Fruit fly (Drosophila melanogaster) whole organism, wandering third instar larva: Measurements from ENCODE around the gene CG14321.

Experiments used
- Abd-B ChIP-seq: fragments of >200 bp; optimal IDR thresholded peaks from 2 replicates; lab custom pipeline; 2017; ENCODE audit warnings: missing biosample characterization, missing genetic modification characterization
- CG32264 ChIP-seq: fragments of 200-800 bp; sonication (Bioruptor generic); optimal IDR thresholded peaks from 2 replicates; lab custom pipeline; 2016; ENCODE audit warnings: missing biosample characterization, missing genetic modification characterization
- CrebA ChIP-seq: fragments of 200-800 bp; sonication (Bioruptor generic); optimal IDR thresholded peaks from 2 replicates; lab custom pipeline; 2016; ENCODE audit warnings: missing biosample characterization, mild to moderate bottlenecking, missing genetic modification characterization, borderline replicate concordance
- Dfd ChIP-seq: fragments of >200 bp; optimal IDR thresholded peaks from 2 replicates; lab custom pipeline; 2017; ENCODE audit warnings: missing biosample characterization, missing genetic modification characterization
- Dif ChIP-seq: fragments of 200-275, 200-300 bp; sonication (Bioruptor generic); optimal IDR thresholded peaks from 2 replicates; lab custom pipeline; 2018; ENCODE audit warnings: missing biosample characterization, missing genetic modification characterization; ENCODE audit not compliant: partially characterized antibody
- GATAd ChIP-seq: sonication (Bioruptor generic); optimal IDR thresholded peaks from 2 replicates; lab custom pipeline; 2016; ENCODE audit warnings: missing biosample characterization, missing genetic modification characterization
- HLH106 ChIP-seq: fragments of 200-800 bp; optimal IDR thresholded peaks from 3 replicates; lab custom pipeline; 2019; ENCODE audit warnings: missing biosample characterization, mild to moderate bottlenecking, missing genetic modification characterization, moderate library complexity
- Hnf4 ChIP-seq: fragments of 200-800 bp; sonication (Bioruptor generic); optimal IDR thresholded peaks from 2 replicates; lab custom pipeline; 2016; ENCODE audit warnings: missing biosample characterization, mild to moderate bottlenecking, missing genetic modification characterization
- Hr83 ChIP-seq: fragments of 200-300 bp; sonication (Bioruptor generic); optimal IDR thresholded peaks from 2 replicates; lab custom pipeline; 2016; ENCODE audit warnings: missing biosample characterization, mild to moderate bottlenecking, missing genetic modification characterization, moderate library complexity; ENCODE audit not compliant: poor library complexity, severe bottlenecking
- Jra ChIP-seq: sonication (Bioruptor generic); optimal IDR thresholded peaks from 2 replicates; lab custom pipeline; 2016; ENCODE audit warnings: missing biosample characterization, missing genetic modification characterization
- Myc ChIP-seq: fragments of >200 bp; optimal IDR thresholded peaks from 2 replicates; lab custom pipeline; 2017
- N ChIP-seq: fragments of >200 bp; optimal IDR thresholded peaks from 2 replicates; lab custom pipeline; 2018; ENCODE audit warnings: missing biosample characterization, missing external identifiers, missing genetic modification characterization
- OdsH ChIP-seq: fragments of 200-800 bp; sonication (Bioruptor generic); optimal IDR thresholded peaks from 2 replicates; lab custom pipeline; 2016; ENCODE audit warnings: missing biosample characterization, mild to moderate bottlenecking, missing genetic modification characterization
- Sp1 ChIP-seq: fragments of 200-800 bp; sonication (Bioruptor generic); optimal IDR thresholded peaks from 3 replicates; lab custom pipeline; 2019; ENCODE audit warnings: missing biosample characterization, mild to moderate bottlenecking, missing genetic modification characterization, moderate library complexity
- Vsx2 ChIP-seq: fragments of 200-300, 225-300 bp; sonication (Bioruptor generic); optimal IDR thresholded peaks from 2 replicates; lab custom pipeline; 2018; ENCODE audit warnings: missing biosample characterization, missing genetic modification characterization; ENCODE audit not compliant: partially characterized antibody
- br ChIP-seq: fragments of 200-800 bp; sonication (Bioruptor generic); optimal IDR thresholded peaks from 2 replicates; lab custom pipeline; 2016; ENCODE audit warnings: missing biosample characterization, missing genetic modification characterization
- brk ChIP-seq: fragments of 200-800 bp; sonication (Bioruptor generic); optimal IDR thresholded peaks from 2 replicates; lab custom pipeline; 2016; ENCODE audit warnings: missing biosample characterization, mild to moderate bottlenecking, missing genetic modification characterization
- dl ChIP-seq, 2 experiments: fragments of 175-275, 200-275 bp in 1 of 2; fragments of 200-275 bp in 1 of 2; sonication (Bioruptor generic); optimal IDR thresholded peaks; lab custom pipeline; 2018; ENCODE audit warnings: mild to moderate bottlenecking in 2 of 2, missing biosample characterization in 2 of 2, missing genetic modification characterization in 2 of 2, moderate library complexity in 2 of 2; ENCODE audit not compliant: partially characterized antibody in 2 of 2, insufficient read depth in 1 of 2
- dmrt93B ChIP-seq: fragments of 200-800 bp; sonication (Bioruptor generic); optimal IDR thresholded peaks from 2 replicates; lab custom pipeline; 2018; ENCODE audit warnings: missing biosample characterization, mild to moderate bottlenecking, missing genetic modification characterization
- dsf ChIP-seq: sonication (Bioruptor generic); optimal IDR thresholded peaks from 2 replicates; lab custom pipeline; 2016; ENCODE audit warnings: missing biosample characterization, missing genetic modification characterization, borderline replicate concordance
- ey ChIP-seq: fragments of 200-800 bp; sonication (Bioruptor generic); optimal IDR thresholded peaks from 2 replicates; lab custom pipeline; 2016; ENCODE audit warnings: missing biosample characterization, missing genetic modification characterization
- foxo ChIP-seq, 2 experiments: fragments of 200-800 bp; sonication (Bioruptor generic); optimal IDR thresholded peaks; 2 replicates in 1 of 2; 3 replicates in 1 of 2; lab custom pipeline; 2016 to 2017; ENCODE audit warnings: missing biosample characterization in 2 of 2, missing genetic modification characterization in 2 of 2
- fru ChIP-seq: fragments of 200-800 bp; sonication (Bioruptor generic); optimal IDR thresholded peaks from 3 replicates; lab custom pipeline; 2016; ENCODE audit warnings: missing biosample characterization, mild to moderate bottlenecking, missing genetic modification characterization
- h ChIP-seq: fragments of 200-800 bp; sonication (Bioruptor generic); optimal IDR thresholded peaks from 3 replicates; lab custom pipeline; 2016; ENCODE audit warnings: missing biosample characterization, mild to moderate bottlenecking, missing genetic modification characterization
- jim ChIP-seq: fragments of 175-275, 200-325 bp; sonication (Bioruptor generic); optimal IDR thresholded peaks from 2 replicates; lab custom pipeline; 2016; ENCODE audit warnings: missing biosample characterization, mild to moderate bottlenecking, missing genetic modification characterization
- lola ChIP-seq: fragments of >200 bp; optimal IDR thresholded peaks from 2 replicates; lab custom pipeline; 2017; ENCODE audit warnings: missing biosample characterization, missing genetic modification characterization
- pan ChIP-seq: fragments of >200 bp; optimal IDR thresholded peaks from 2 replicates; lab custom pipeline; 2017
- psq ChIP-seq: fragments of 200-800 bp; sonication (Bioruptor generic); optimal IDR thresholded peaks from 3 replicates; lab custom pipeline; 2017; ENCODE audit warnings: missing biosample characterization, mild to moderate bottlenecking, missing genetic modification characterization, moderate library complexity
- rgr ChIP-seq: fragments of 200-800 bp; sonication (Bioruptor generic); optimal IDR thresholded peaks from 3 replicates; lab custom pipeline; 2016; ENCODE audit warnings: missing biosample characterization, mild to moderate bottlenecking, missing genetic modification characterization
- sage ChIP-seq: fragments of 200-800 bp; sonication (Bioruptor generic); optimal IDR thresholded peaks from 2 replicates; lab custom pipeline; 2016; ENCODE audit warnings: missing biosample characterization, mild to moderate bottlenecking, missing genetic modification characterization
- sv ChIP-seq: fragments of 200-800 bp; sonication (Bioruptor generic); optimal IDR thresholded peaks from 3 replicates; lab custom pipeline; 2016; ENCODE audit warnings: missing biosample characterization, missing genetic modification characterization
- tai ChIP-seq: sonication (Bioruptor generic); optimal IDR thresholded peaks from 2 replicates; lab custom pipeline; 2016; ENCODE audit warnings: missing biosample characterization, missing genetic modification characterization
- usp ChIP-seq: fragments of >200 bp; optimal IDR thresholded peaks from 2 replicates; lab custom pipeline; 2017; ENCODE audit warnings: missing biosample characterization, missing genetic modification characterization
- woc ChIP-seq: sonication (Bioruptor generic); optimal IDR thresholded peaks from 2 replicates; lab custom pipeline; 2016; ENCODE audit warnings: missing biosample characterization, mild to moderate bottlenecking, missing genetic modification characterization

Gene CG14321

dm6 chr3R:17709623-17710145 is 23.7 kb upstream of the CG14321 start:
- TF ChIP-seq tai (GFP tag; lab: Kevin White, UChicago) (no peak), Dif (GFP tag; lab: Kevin White, UChicago) (no peak), dl (GFP tag; optimal IDR thresholded peaks at IDR 0.05; lab: Kevin White, UChicago; ENCODE audit: insufficient read depth in 1 of 2, partially characterized antibody in 2 of 2) (no peak), N (GFP tag; lab: Kevin White, UChicago) (no peak), brk (no peak), fru (no peak)
- TF ChIP-seq, all 38 proteins: peak for 0

dm6 chr3R:17710418-17710817 is 23.0 kb upstream of the CG14321 start:
- TF ChIP-seq OdsH (GFP tag; lab: Kevin White, UChicago) (no peak), foxo (GFP tag; optimal IDR thresholded peaks at IDR 0.05; lab: Kevin White, UChicago) (peak in 1 of 2 experiments; percentile 3), Myc (peak; percentile 64), woc (GFP tag; lab: Kevin White, UChicago) (peak; percentile 28), psq (GFP tag; lab: Kevin White, UChicago) (no peak)
- TF ChIP-seq, all 38 proteins: peak for 3

dm6 chr3R:17710900-17711645 is 22.3 kb upstream of the CG14321 start:
- peak; percentile 27 for TF ChIP-seq Hnf4 (GFP tag; lab: Kevin White, UChicago)
- peak; percentile 6 for TF ChIP-seq brk
- TF ChIP-seq Dif (GFP tag; lab: Kevin White, UChicago) = peak; percentile 5
- TF ChIP-seq fru = peak; percentile 4
- peak; percentile 73 for TF ChIP-seq psq (GFP tag; lab: Kevin White, UChicago)
- TF ChIP-seq sage (GFP tag; lab: Kevin White, UChicago) = no peak
- TF ChIP-seq Myc = no peak
- TF ChIP-seq dl (GFP tag; optimal IDR thresholded peaks at IDR 0.05; lab: Kevin White, UChicago; ENCODE audit: insufficient read depth in 1 of 2, partially characterized antibody in 2 of 2) = peak; percentile 12 to 17
- TF ChIP-seq Hr83 (GFP tag; lab: Kevin White, UChicago) = no peak
- TF ChIP-seq N (GFP tag; lab: Kevin White, UChicago) = peak; percentile 22

- TF ChIP-seq Dif (GFP tag; lab: Kevin White, UChicago) = peak; percentile 2
- TF ChIP-seq Hnf4 (GFP tag; lab: Kevin White, UChicago) = no peak
- TF ChIP-seq, all 38 proteins: peak for 1
These were observed 21.8 kb upstream of the CG14321 start for dm6 chr3R:17711646-17711975.

dm6 chr3R:17712623-17713521 is 20.5 kb upstream of the CG14321 start:
- TF ChIP-seq ey (GFP tag; lab: Kevin White, UChicago) = no peak
- TF ChIP-seq dmrt93B (GFP tag; lab: Kevin White, UChicago) = no peak
- no peak for TF ChIP-seq Sp1 (GFP tag; lab: Kevin White, UChicago)
- no peak for TF ChIP-seq CrebA
- TF ChIP-seq dl (GFP tag; optimal IDR thresholded peaks at IDR 0.05; lab: Kevin White, UChicago; ENCODE audit: insufficient read depth in 1 of 2, partially characterized antibody in 2 of 2) = no peak
- TF ChIP-seq CG32264 (GFP tag; lab: Kevin White, UChicago) = no peak
- peak; percentile 89 for TF ChIP-seq psq (GFP tag; lab: Kevin White, UChicago)
- TF ChIP-seq br (GFP tag; lab: Kevin White, UChicago) = no peak
- peak; percentile 19 for TF ChIP-seq Hnf4 (GFP tag; lab: Kevin White, UChicago)
- TF ChIP-seq Myc = no peak
- TF ChIP-seq rgr = no peak
- no peak for TF ChIP-seq N (GFP tag; lab: Kevin White, UChicago)
- TF ChIP-seq Dfd = no peak
- TF ChIP-seq usp (GFP tag; lab: Kevin White, UChicago) = no peak
- TF ChIP-seq pan = no peak
- no peak for TF ChIP-seq woc (GFP tag; lab: Kevin White, UChicago)
- TF ChIP-seq Hr83 (GFP tag; lab: Kevin White, UChicago) = peak; percentile 81
- no peak for TF ChIP-seq Jra (GFP tag; lab: Kevin White, UChicago)
- TF ChIP-seq sv (GFP tag; lab: Kevin White, UChicago) = no peak
- TF ChIP-seq sage (GFP tag; lab: Kevin White, UChicago) = no peak
- no peak for TF ChIP-seq brk
- TF ChIP-seq lola (GFP tag; lab: Kevin White, UChicago) = no peak
- peak; percentile 21 for TF ChIP-seq h (GFP tag; lab: Kevin White, UChicago)
- TF ChIP-seq Abd-B (GFP tag; lab: Kevin White, UChicago) = no peak
- TF ChIP-seq GATAd (GFP tag; lab: Kevin White, UChicago) = no peak
- no peak for TF ChIP-seq HLH106 (tag; lab: Kevin White, UChicago)
- TF ChIP-seq tai (GFP tag; lab: Kevin White, UChicago) = no peak
- TF ChIP-seq foxo (GFP tag; optimal IDR thresholded peaks at IDR 0.05; lab: Kevin White, UChicago) = peak in 1 of 2 experiments; percentile 19
- TF ChIP-seq Vsx2 (GFP tag; lab: Kevin White, UChicago) = no peak
- peak; percentile 22 for TF ChIP-seq jim (GFP tag; lab: Kevin White, UChicago)
- TF ChIP-seq Dif (GFP tag; lab: Kevin White, UChicago) = no peak
- TF ChIP-seq fru = no peak
- TF ChIP-seq dsf (GFP tag; lab: Kevin White, UChicago) = no peak
